Fruit fly (Drosophila melanogaster): ENCODE results near the gene Sprn.

DNA sequence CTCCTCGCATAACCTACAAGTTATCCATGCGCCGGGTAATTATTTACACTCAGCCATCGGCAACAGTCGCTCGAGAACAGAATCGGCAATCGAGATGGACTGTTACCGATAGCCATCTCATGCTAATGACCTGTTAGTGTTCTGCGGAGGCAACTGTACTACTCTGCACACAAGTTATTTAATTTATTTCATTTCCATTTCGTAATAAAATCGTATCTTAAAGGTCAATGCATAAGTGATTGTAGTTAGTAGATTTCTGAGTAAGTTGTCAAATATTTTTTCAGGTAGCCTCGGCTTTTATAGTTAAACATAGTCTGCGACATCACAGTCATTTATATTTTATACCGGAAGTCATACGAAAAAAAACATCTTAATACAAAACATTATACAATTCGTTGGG is 42.3 kb downstream of the Sprn start, which contains the start of gene CG11588:
- TF ChIP-seq gl (tag; optimal IDR thresholded peaks at IDR 0.05) (no peak), EcR (GFP tag; optimal IDR thresholded peaks at IDR 0.05) (no peak), CG8301 (tag; optimal IDR thresholded peaks at IDR 0.05) (no peak), CG34367 (tag; optimal IDR thresholded peaks at IDR 0.05) (no peak), CG17806 (tag; optimal IDR thresholded peaks at IDR 0.05) (no peak)

All from whole organism, pupa.